Worm (Caenorhabditis elegans) whole organism, L3 larva: ENCODE data around the gene cka-1.

Experiments used
- R02D3.7 ChIP-seq: fragments of 150-350 bp; optimal IDR thresholded peaks from 2 replicates; lab custom pipeline; 2014; ENCODE audit warnings: missing biosample characterization, missing genetic modification characterization
- ZK546.5 ChIP-seq: sonication (generic microtip); optimal IDR thresholded peaks from 2 replicates; lab custom pipeline; 2017; ENCODE audit warnings: missing biosample characterization, missing genetic modification characterization
- ceh-28 ChIP-seq: fragments of 150-350 bp; optimal IDR thresholded peaks from 2 replicates; lab custom pipeline; 2014; ENCODE audit warnings: missing biosample characterization, missing genetic modification reagents, missing genetic modification characterization
- ceh-82 ChIP-seq: fragments of 150-350 bp; optimal IDR thresholded peaks from 2 replicates; lab custom pipeline; 2014; ENCODE audit warnings: missing biosample characterization, missing genetic modification characterization
- daf-12 ChIP-seq: fragments of 150-350 bp; optimal IDR thresholded peaks from 2 replicates; lab custom pipeline; 2014; ENCODE audit warnings: missing biosample characterization, missing genetic modification reagents, missing genetic modification characterization
- egl-27 ChIP-seq: sonication (generic microtip); optimal IDR thresholded peaks from 4 replicates; lab custom pipeline; 2017; ENCODE audit warnings: missing biosample characterization, missing genetic modification reagents, missing genetic modification characterization
- egl-5 ChIP-seq: fragments of 150-350 bp; optimal IDR thresholded peaks from 2 replicates; lab custom pipeline; 2017; ENCODE audit warnings: missing biosample characterization, missing genetic modification reagents, missing genetic modification characterization, inconsistent platforms
- elt-1 ChIP-seq: fragments of 150-350 bp; optimal IDR thresholded peaks from 2 replicates; lab custom pipeline; 2014; ENCODE audit warnings: missing biosample characterization, missing genetic modification characterization
- elt-2 ChIP-seq: sonication (generic microtip); optimal IDR thresholded peaks from 2 replicates; lab custom pipeline; 2016; ENCODE audit warnings: missing genetic modification reagents, mild to moderate bottlenecking, missing genetic modification characterization, missing compliant biosample characterization
- elt-3 ChIP-seq, 3 experiments: fragments of 150-350 bp in 1 of 3; sonication (generic microtip) in 2 of 3; optimal IDR thresholded peaks; 2 replicates in 2 of 3; 4 replicates in 1 of 3; lab custom pipeline; 2014 to 2017; ENCODE audit warnings: missing biosample characterization in 3 of 3, missing genetic modification characterization in 3 of 3
- fkh-10 ChIP-seq: sonication (generic microtip); optimal IDR thresholded peaks from 2 replicates; lab custom pipeline; 2017; ENCODE audit warnings: missing biosample characterization, missing genetic modification reagents, missing genetic modification characterization
- fkh-2 ChIP-seq: fragments of 150-350 bp; optimal IDR thresholded peaks from 2 replicates; lab custom pipeline; 2014; ENCODE audit warnings: missing biosample characterization, missing genetic modification reagents, missing genetic modification characterization
- fos-1 ChIP-seq: fragments of 150-350 bp; optimal IDR thresholded peaks from 2 replicates; lab custom pipeline; 2014; ENCODE audit warnings: missing biosample characterization, missing genetic modification characterization
- hmg-11 ChIP-seq: sonication (generic microtip); optimal IDR thresholded peaks from 2 replicates; lab custom pipeline; 2016; ENCODE audit warnings: missing genetic modification characterization, missing compliant biosample characterization
- jun-1 ChIP-seq: fragments of 150-350 bp; optimal IDR thresholded peaks from 2 replicates; lab custom pipeline; 2014; ENCODE audit warnings: missing biosample characterization, missing genetic modification reagents, missing genetic modification characterization
- lin-15B ChIP-seq: fragments of 150-350 bp; optimal IDR thresholded peaks from 2 replicates; lab custom pipeline; 2014; ENCODE audit warnings: missing biosample characterization, missing genetic modification characterization
- lin-39 ChIP-seq: fragments of 150-350 bp; optimal IDR thresholded peaks from 2 replicates; lab custom pipeline; 2018; ENCODE audit warnings: missing biosample characterization, missing genetic modification reagents, missing genetic modification characterization
- lsy-12 ChIP-seq: sonication (generic microtip); optimal IDR thresholded peaks from 2 replicates; lab custom pipeline; 2016; ENCODE audit warnings: mild to moderate bottlenecking, missing genetic modification characterization, missing compliant biosample characterization
- mdl-1 ChIP-seq: fragments of 150-350 bp; optimal IDR thresholded peaks from 2 replicates; lab custom pipeline; 2014; ENCODE audit warnings: missing biosample characterization, missing genetic modification characterization
- mml-1 ChIP-seq: fragments of 150-350 bp; sonication (generic microtip); optimal IDR thresholded peaks from 3 replicates; lab custom pipeline; 2014; ENCODE audit warnings: missing biosample characterization, missing genetic modification characterization
- nfya-1 ChIP-seq: sonication (generic microtip); optimal IDR thresholded peaks from 2 replicates; lab custom pipeline; 2017; ENCODE audit warnings: missing genetic modification characterization, mild to moderate bottlenecking, missing compliant biosample characterization, antibody characterized with exemption, moderate library complexity; ENCODE audit not compliant: insufficient read depth
- nhr-11 ChIP-seq: fragments of 150-350 bp; optimal IDR thresholded peaks from 2 replicates; lab custom pipeline; 2014; ENCODE audit warnings: missing biosample characterization, missing genetic modification characterization
- nhr-12 ChIP-seq: fragments of 150-350 bp; optimal IDR thresholded peaks from 2 replicates; lab custom pipeline; 2014; ENCODE audit warnings: missing biosample characterization, missing genetic modification characterization
- nhr-23 ChIP-seq: fragments of 150-350 bp; optimal IDR thresholded peaks from 2 replicates; lab custom pipeline; 2014; ENCODE audit warnings: missing biosample characterization, missing genetic modification reagents, missing genetic modification characterization
- nhr-237 ChIP-seq: fragments of 150-350 bp; optimal IDR thresholded peaks from 2 replicates; lab custom pipeline; 2014; ENCODE audit warnings: missing biosample characterization, missing genetic modification characterization
- nhr-25 ChIP-seq: sonication (generic microtip); optimal IDR thresholded peaks from 2 replicates; lab custom pipeline; 2017; ENCODE audit warnings: missing biosample characterization, missing genetic modification characterization
- nhr-28 ChIP-seq: fragments of 150-350 bp; optimal IDR thresholded peaks from 2 replicates; lab custom pipeline; 2014; ENCODE audit warnings: missing biosample characterization, missing genetic modification characterization
- nhr-43 ChIP-seq: sonication (generic microtip); optimal IDR thresholded peaks from 2 replicates; lab custom pipeline; 2016; ENCODE audit warnings: mild to moderate bottlenecking, missing genetic modification characterization, missing compliant biosample characterization; ENCODE audit not compliant: poor library complexity, severe bottlenecking
- nhr-77 ChIP-seq: fragments of 150-350 bp; optimal IDR thresholded peaks from 2 replicates; lab custom pipeline; 2014; ENCODE audit warnings: missing biosample characterization, missing genetic modification characterization
- pha-4 ChIP-seq: fragments of 150-350 bp; optimal IDR thresholded peaks from 2 replicates; lab custom pipeline; 2014; ENCODE audit warnings: missing biosample characterization, missing genetic modification reagents, missing genetic modification characterization
- sea-2 ChIP-seq: fragments of 150-350 bp; sonication (generic microtip); optimal IDR thresholded peaks from 4 replicates; lab custom pipeline; 2014; ENCODE audit warnings: missing biosample characterization, missing genetic modification reagents, missing genetic modification characterization
- skn-1 ChIP-seq: fragments of 150-350 bp; optimal IDR thresholded peaks from 2 replicates; lab custom pipeline; 2014; ENCODE audit warnings: missing biosample characterization, missing genetic modification characterization
- tbx-2 ChIP-seq: sonication (generic microtip); optimal IDR thresholded peaks from 2 replicates; lab custom pipeline; 2016; ENCODE audit warnings: mild to moderate bottlenecking, missing genetic modification characterization, missing compliant biosample characterization
- unc-39 ChIP-seq: sonication (generic microtip); optimal IDR thresholded peaks from 4 replicates; lab custom pipeline; 2017; ENCODE audit warnings: missing biosample characterization, missing genetic modification characterization
- unc-62 ChIP-seq: fragments of 150-350 bp; sonication (generic microtip); optimal IDR thresholded peaks from 4 replicates; lab custom pipeline; 2014; ENCODE audit warnings: missing biosample characterization, missing genetic modification reagents, missing genetic modification characterization
- zag-1 ChIP-seq: fragments of 150-350 bp; optimal IDR thresholded peaks from 2 replicates; lab custom pipeline; 2014; ENCODE audit warnings: missing biosample characterization, missing genetic modification characterization
- ztf-11 ChIP-seq: fragments of 150-350 bp; optimal IDR thresholded peaks from 2 replicates; lab custom pipeline; 2014; ENCODE audit warnings: missing biosample characterization, missing genetic modification characterization
- ztf-4 ChIP-seq: fragments of 150-350 bp; optimal IDR thresholded peaks from 2 replicates; lab custom pipeline; 2014; ENCODE audit warnings: missing biosample characterization, missing genetic modification characterization

cka-1 gene

DNA sequence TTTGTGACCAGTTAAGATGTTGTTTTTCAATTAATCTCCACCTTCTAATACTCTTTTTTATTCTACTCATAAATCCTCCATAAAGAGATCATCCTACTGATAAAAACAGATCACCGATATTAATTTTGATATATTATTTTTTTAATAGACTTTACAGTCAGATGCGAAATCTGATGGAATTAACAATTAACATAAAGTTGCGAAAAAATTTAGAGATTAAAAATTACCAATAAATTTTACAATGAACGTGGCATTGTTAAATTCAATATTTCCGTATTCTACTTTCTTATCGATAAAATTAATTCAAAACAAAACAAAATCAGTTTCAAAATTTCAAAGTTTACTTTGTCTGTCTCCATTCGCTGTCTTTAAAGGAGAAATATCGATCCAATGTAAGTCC lies 24.6 kb downstream of the cka-1 start, which contains the start of gene K01H12.4:
K01H12.4 (plus strand) TSS at position 301 of the 400 bp plus-strand sequence.
- no peak for TF ChIP-seq nhr-28 (tag; lab: Kevin White, UChicago)
- TF ChIP-seq egl-27 (tag; lab: Kevin White, UChicago), result no peak
- no peak for TF ChIP-seq egl-5 (tag; lab: Kevin White, UChicago)
- TF ChIP-seq fkh-2, result no peak
- no peak for TF ChIP-seq lin-39 (tag; lab: Kevin White, UChicago)
- TF ChIP-seq daf-12, result no peak
- TF ChIP-seq jun-1 (tag; lab: Kevin White, UChicago), result no peak

- no peak for TF ChIP-seq ztf-4 (tag; lab: Kevin White, UChicago)
- no peak for TF ChIP-seq lin-39 (tag; lab: Kevin White, UChicago)
- no peak for TF ChIP-seq R02D3.7 (tag; lab: Kevin White, UChicago)
- TF ChIP-seq nhr-237 (tag; lab: Kevin White, UChicago), result no peak
- TF ChIP-seq egl-27 (tag; lab: Kevin White, UChicago), result no peak
- TF ChIP-seq nhr-25, result no peak
- TF ChIP-seq lsy-12 (tag; lab: Kevin White, UChicago), result no peak
- no peak for TF ChIP-seq ZK546.5
- TF ChIP-seq tbx-2 (tag; lab: Kevin White, UChicago), result no peak
- no peak for TF ChIP-seq unc-39 (tag; lab: Kevin White, UChicago)
- no peak for TF ChIP-seq ztf-11 (tag; lab: Kevin White, UChicago)
- TF ChIP-seq pha-4 (tag; lab: Kevin White, UChicago), result no peak
- no peak for TF ChIP-seq fkh-2
- no peak for TF ChIP-seq ceh-28
- TF ChIP-seq nhr-28 (tag; lab: Kevin White, UChicago), result no peak
- TF ChIP-seq jun-1 (tag; lab: Kevin White, UChicago), result no peak
- TF ChIP-seq nhr-43, result no peak
- no peak for TF ChIP-seq elt-3 (tag; optimal IDR thresholded peaks at IDR 0.05; lab: Kevin White, UChicago)
These were observed 27.5 kb downstream of the cka-1 start, which contains the start of gene nhr-38 for ce11 chrIV:9709887-9710286. Gene nhr-38, plus strand, starts transcription at chrIV:9710187.

- no peak for TF ChIP-seq elt-3 (tag; optimal IDR thresholded peaks at IDR 0.05; lab: Kevin White, UChicago)
- no peak for TF ChIP-seq nhr-77
- TF ChIP-seq lsy-12 (tag; lab: Kevin White, UChicago), result no peak
- TF ChIP-seq mml-1, result no peak
- TF ChIP-seq skn-1 (tag; lab: Kevin White, UChicago), result no peak
- TF ChIP-seq mdl-1 (tag; lab: Kevin White, UChicago), result no peak
- TF ChIP-seq fkh-10 (GFP tag; lab: Kevin White, UChicago), result no peak
- no peak for TF ChIP-seq jun-1 (tag; lab: Kevin White, UChicago)
- no peak for TF ChIP-seq nhr-237 (tag; lab: Kevin White, UChicago)
- TF ChIP-seq zag-1 (tag; lab: Kevin White, UChicago), result no peak
- TF ChIP-seq hmg-11 (tag; lab: Kevin White, UChicago), result no peak
- TF ChIP-seq fos-1 (tag; lab: Kevin White, UChicago), result no peak
- TF ChIP-seq nhr-11, result no peak
- no peak for TF ChIP-seq ceh-28
- TF ChIP-seq pha-4 (tag; lab: Kevin White, UChicago), result no peak
- TF ChIP-seq nhr-12, result no peak
- TF ChIP-seq nhr-43, result no peak
- no peak for TF ChIP-seq egl-27 (tag; lab: Kevin White, UChicago)
- TF ChIP-seq sea-2, result no peak
- TF ChIP-seq unc-62, result no peak
These were observed 28.2 kb downstream of the cka-1 start, which contains the start of gene ant-1.3 for ce11 chrIV:9709205-9709604. Gene ant-1.3, minus strand, starts transcription at chrIV:9709305.

DNA sequence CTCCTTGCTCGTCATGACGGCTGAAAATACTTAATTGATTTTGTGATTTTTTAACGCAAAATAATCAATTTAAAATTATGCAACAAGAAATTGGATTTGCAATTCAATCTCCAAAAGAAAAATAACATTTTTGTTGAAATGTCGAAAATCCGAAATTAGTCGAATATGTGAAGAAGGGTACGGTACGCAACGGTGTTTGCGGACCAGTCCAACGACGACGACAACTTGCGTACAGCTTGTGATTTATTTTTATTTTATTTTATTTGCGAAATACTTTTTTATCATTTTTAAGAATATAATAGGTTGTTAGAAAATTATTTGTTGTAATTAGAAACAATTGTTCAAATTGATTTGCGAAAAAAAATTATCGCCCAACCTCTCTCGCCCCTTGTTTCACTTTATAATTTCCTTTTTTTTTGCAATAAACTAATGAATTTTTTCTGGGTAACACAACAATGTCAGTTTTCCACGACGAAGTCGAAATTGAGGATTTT lies 30.7 kb downstream of the cka-1 start, which contains the start of the genes dcaf-1 and dph-3:
dcaf-1 (minus strand) TSS at position 20 of the 494 bp plus-strand sequence.
dph-3 (plus strand) TSS at position 444 of the 494 bp plus-strand sequence.
- TF ChIP-seq ceh-82 (no peak), nhr-23 (tag; lab: Kevin White, UChicago) (peak; percentile 22), hmg-11 (tag; lab: Kevin White, UChicago) (peak; percentile 35), lin-15B (peak; percentile 48), unc-39 (tag; lab: Kevin White, UChicago) (no peak), skn-1 (tag; lab: Kevin White, UChicago) (peak; percentile 80), pha-4 (tag; lab: Kevin White, UChicago) (peak; percentile 58), elt-2 (tag; lab: Kevin White, UChicago) (peak; percentile 14), elt-1 (no peak), mml-1 (no peak), nfya-1 (tag; lab: Kevin White, UChicago) (peak; percentile 78), egl-5 (tag; lab: Kevin White, UChicago) (peak; percentile 69)
